Worm (Caenorhabditis elegans): ENCODE measurements around the gene slc-25A18.1.

slc-25A18.1 gene

DNA sequence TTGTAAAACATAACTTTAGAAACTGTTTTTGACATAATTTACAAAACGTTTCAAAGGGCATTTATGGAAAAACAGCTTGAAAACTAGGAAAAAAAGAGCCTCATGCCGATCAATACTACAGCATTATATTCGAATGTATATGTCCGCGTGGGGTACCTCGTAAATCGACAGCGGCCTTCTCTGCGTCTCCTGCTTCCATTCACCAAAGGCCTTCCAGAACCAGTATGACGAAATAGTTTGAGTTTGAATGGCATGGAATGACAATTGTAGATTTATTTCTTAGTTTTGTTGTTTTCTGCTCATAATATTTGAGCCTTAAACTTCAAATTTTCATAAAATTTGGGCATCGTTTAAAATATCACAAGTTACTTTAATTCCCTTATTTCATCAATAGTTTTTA is 41.7 kb upstream of the slc-25A18.1 start (continued):
- TF ChIP-seq jun-1 (tag; optimal IDR thresholded peaks at IDR 0.05) (no peak), hmg-11 (tag; optimal IDR thresholded peaks at IDR 0.05) (peak; percentile 30), daf-12 (tag; optimal IDR thresholded peaks at IDR 0.05) (no peak)

DNA sequence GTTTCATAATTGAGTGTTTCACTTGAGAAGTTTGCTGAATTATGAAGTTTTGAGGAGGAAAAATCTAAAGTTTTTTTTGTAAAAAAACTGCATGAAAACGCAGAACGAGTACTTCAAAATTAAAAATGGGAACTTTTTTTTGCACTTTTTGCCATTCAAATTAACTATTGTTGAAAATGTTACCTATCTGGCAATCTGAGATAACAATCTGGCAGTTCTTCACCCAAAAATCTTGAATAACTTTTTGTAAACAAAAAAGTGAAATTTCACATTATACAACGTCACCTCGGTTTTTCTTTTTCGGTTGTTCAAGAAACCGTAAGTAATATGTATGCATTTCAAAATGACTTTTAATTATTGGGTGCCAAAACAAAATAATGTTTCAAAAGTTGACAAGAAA is 38.8 kb upstream of the slc-25A18.1 start:
- TF ChIP-seq elt-1 (tag; optimal IDR thresholded peaks at IDR 0.05) (peak; percentile 88), elt-2 (tag; optimal IDR thresholded peaks at IDR 0.05) (no peak)

DNA sequence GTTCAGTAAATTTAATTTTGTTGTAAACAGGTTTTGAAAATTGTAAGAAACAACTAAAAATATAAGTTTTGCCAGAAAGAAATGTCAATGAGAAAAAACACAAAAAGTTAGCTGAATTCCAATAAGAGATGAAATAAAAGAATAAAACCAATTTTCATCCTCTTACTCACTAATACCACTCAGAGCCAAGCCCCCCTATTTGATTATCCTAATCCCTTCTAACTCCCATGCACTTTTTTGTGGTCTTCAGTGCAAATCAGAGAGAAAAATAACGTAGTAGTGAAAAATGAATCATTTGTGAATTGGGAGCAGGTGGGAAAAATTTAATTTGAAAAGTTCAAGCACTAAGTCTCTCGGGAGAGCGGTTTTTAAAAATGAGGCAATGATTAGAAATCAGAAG is 37.6 kb upstream of the slc-25A18.1 start:
- TF ChIP-seq fkh-10 (GFP tag; optimal IDR thresholded peaks at IDR 0.05) (no peak), egl-5 (tag; optimal IDR thresholded peaks at IDR 0.05) (no peak), nhr-43 (tag; optimal IDR thresholded peaks at IDR 0.05; ENCODE audit: poor library complexity, severe bottlenecking) (no peak), unc-39 (tag; optimal IDR thresholded peaks at IDR 0.05) (no peak), pqm-1 (tag; optimal IDR thresholded peaks at IDR 0.05) (no peak), lsy-12 (tag; optimal IDR thresholded peaks at IDR 0.05) (no peak), ceh-28 (tag; optimal IDR thresholded peaks at IDR 0.05) (no peak), eor-1 (tag; optimal IDR thresholded peaks at IDR 0.05) (no peak), zag-1 (tag; optimal IDR thresholded peaks at IDR 0.05) (no peak), hmg-11 (tag; optimal IDR thresholded peaks at IDR 0.05) (no peak), nhr-237 (tag; optimal IDR thresholded peaks at IDR 0.05) (no peak), sea-2 (GFP tag; optimal IDR thresholded peaks at IDR 0.05) (no peak), tbx-2 (tag; optimal IDR thresholded peaks at IDR 0.05) (no peak), nhr-25 (tag; optimal IDR thresholded peaks at IDR 0.05) (no peak), elt-1 (tag; optimal IDR thresholded peaks at IDR 0.05) (no peak)

DNA sequence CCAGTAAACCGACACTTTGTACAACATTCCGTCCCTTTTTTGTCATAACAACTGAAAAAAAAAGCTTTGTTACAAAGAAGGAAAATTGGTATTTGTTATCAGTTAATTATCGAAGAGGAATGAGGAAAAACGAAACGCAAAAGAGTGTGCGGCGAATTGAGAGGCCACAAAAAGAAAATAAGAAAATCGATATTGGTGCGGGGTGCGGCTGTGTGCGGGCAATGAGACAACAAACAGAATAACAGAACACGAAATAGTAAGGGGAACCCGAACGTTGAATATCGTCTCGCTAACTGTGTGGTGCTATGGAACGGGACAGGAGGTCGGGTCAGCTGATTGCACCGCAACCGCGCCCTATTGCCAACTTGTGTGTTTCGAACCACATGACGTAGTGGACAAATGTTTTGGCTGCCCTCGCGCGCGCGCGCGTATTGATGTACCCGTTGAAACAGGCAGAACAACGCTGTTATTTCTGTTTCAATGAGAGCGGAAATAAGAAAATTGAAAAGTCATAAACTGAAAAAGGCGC is 36.9 kb upstream of the slc-25A18.1 start, which contains the start of gene C18B12.4:
C18B12.4 (minus strand) TSS at position 51 of the 529 bp plus-strand sequence.
- TF ChIP-seq lin-15B (tag; optimal IDR thresholded peaks at IDR 0.05) (peak; percentile 85), ceh-82 (tag; optimal IDR thresholded peaks at IDR 0.05) (no peak), nhr-67 (tag; optimal IDR thresholded peaks at IDR 0.05) (no peak), egl-5 (tag; optimal IDR thresholded peaks at IDR 0.05) (peak; percentile 88), lin-39 (tag; optimal IDR thresholded peaks at IDR 0.05) (peak; percentile 100), ZK546.5 (tag; optimal IDR thresholded peaks at IDR 0.05) (no peak), nhr-23 (tag; optimal IDR thresholded peaks at IDR 0.05) (peak; percentile 86), tbx-2 (tag; optimal IDR thresholded peaks at IDR 0.05) (peak; percentile 27), jun-1 (tag; optimal IDR thresholded peaks at IDR 0.05) (peak; percentile 84), nhr-43 (tag; optimal IDR thresholded peaks at IDR 0.05; ENCODE audit: poor library complexity, severe bottlenecking) (peak; percentile 80), hmg-11 (tag; optimal IDR thresholded peaks at IDR 0.05) (peak; percentile 72), ztf-11 (tag; optimal IDR thresholded peaks at IDR 0.05) (no peak), ceh-9 (tag; optimal IDR thresholded peaks at IDR 0.05) (no peak), nhr-25 (tag; optimal IDR thresholded peaks at IDR 0.05) (peak; percentile 90), ztf-4 (tag; optimal IDR thresholded peaks at IDR 0.05) (peak; percentile 33), sea-2 (GFP tag; optimal IDR thresholded peaks at IDR 0.05) (no peak), nfya-1 (tag; optimal IDR thresholded peaks at IDR 0.05; ENCODE audit: insufficient read depth) (peak; percentile 84), elt-3 (tag; optimal IDR thresholded peaks at IDR 0.05) (no peak), unc-62 (GFP tag; optimal IDR thresholded peaks at IDR 0.05) (peak; percentile 39), fos-1 (tag; optimal IDR thresholded peaks at IDR 0.05) (peak; percentile 41), nhr-12 (tag; optimal IDR thresholded peaks at IDR 0.05) (no peak), unc-39 (tag; optimal IDR thresholded peaks at IDR 0.05) (no peak), fkh-10 (GFP tag; optimal IDR thresholded peaks at IDR 0.05) (no peak), daf-12 (tag; optimal IDR thresholded peaks at IDR 0.05) (no peak), R02D3.7 (tag; optimal IDR thresholded peaks at IDR 0.05) (peak; percentile 10), eor-1 (tag; optimal IDR thresholded peaks at IDR 0.05) (no peak), pha-4 (tag; optimal IDR thresholded peaks at IDR 0.05) (peak; percentile 95), elt-2 (tag; optimal IDR thresholded peaks at IDR 0.05) (peak; percentile 79), nhr-28 (tag; optimal IDR thresholded peaks at IDR 0.05) (no peak), egl-27 (tag; optimal IDR thresholded peaks at IDR 0.05) (peak; percentile 44), nhr-77 (tag; optimal IDR thresholded peaks at IDR 0.05) (no peak), pqm-1 (tag; optimal IDR thresholded peaks at IDR 0.05) (peak; percentile 51), nhr-76 (tag; optimal IDR thresholded peaks at IDR 0.05) (no peak), fkh-2 (tag; optimal IDR thresholded peaks at IDR 0.05) (no peak), mml-1 (tag; optimal IDR thresholded peaks at IDR 0.05) (no peak), mdl-1 (tag; optimal IDR thresholded peaks at IDR 0.05) (peak; percentile 21), aly-2 (tag; optimal IDR thresholded peaks at IDR 0.05) (no peak), zag-1 (tag; optimal IDR thresholded peaks at IDR 0.05) (no peak), snpc-4 (tag; optimal IDR thresholded peaks at IDR 0.05) (peak; percentile 23), lsy-12 (tag; optimal IDR thresholded peaks at IDR 0.05) (peak; percentile 84), elt-1 (tag; optimal IDR thresholded peaks at IDR 0.05) (peak; percentile 74), ceh-28 (tag; optimal IDR thresholded peaks at IDR 0.05) (peak; percentile 77), ama-1 (optimal IDR thresholded peaks at IDR 0.05) (peak; percentile 67), nhr-237 (tag; optimal IDR thresholded peaks at IDR 0.05) (no peak), ceh-16 (tag; optimal IDR thresholded peaks at IDR 0.05) (no peak)

Data from whole organism, L3 larva.